Worm (Caenorhabditis elegans) whole organism, late embryonic: ENCODE data around the gene npr-24.

Source experiments
- C08G9.2 ChIP-seq: sonication (generic microtip); optimal IDR thresholded peaks from 2 replicates; lab custom pipeline; 2016; ENCODE audit warnings: mild to moderate bottlenecking, missing genetic modification characterization, moderate library complexity, missing compliant biosample characterization
- F13H6.1 ChIP-seq: sonication (generic microtip); optimal IDR thresholded peaks from 2 replicates; lab custom pipeline; 2016; ENCODE audit warnings: missing genetic modification characterization, missing compliant biosample characterization
- K09A11.1 ChIP-seq: sonication (generic microtip); optimal IDR thresholded peaks from 2 replicates; lab custom pipeline; 2017; ENCODE audit warnings: antibody characterized with exemption, mild to moderate bottlenecking, missing genetic modification characterization, missing compliant biosample characterization; ENCODE audit not compliant: insufficient read depth
- ahr-1 ChIP-seq: sonication (generic microtip); optimal IDR thresholded peaks from 2 replicates; lab custom pipeline; 2016; ENCODE audit warnings: missing genetic modification characterization, missing compliant biosample characterization
- ama-1 ChIP-seq: fragments of 150-350 bp; optimal IDR thresholded peaks from 2 replicates; lab custom pipeline; 2014
- ceh-14 ChIP-seq: sonication (generic microtip); optimal IDR thresholded peaks from 2 replicates; lab custom pipeline; 2016; ENCODE audit warnings: missing genotype, missing genetic modification characterization, missing compliant biosample characterization
- ceh-18 ChIP-seq: sonication (generic microtip); optimal IDR thresholded peaks from 2 replicates; lab custom pipeline; 2016; ENCODE audit warnings: missing genetic modification characterization, missing compliant biosample characterization
- ceh-19 ChIP-seq: fragments of 200-800 bp; sonication (Bioruptor generic); optimal IDR thresholded peaks from 2 replicates; lab custom pipeline; 2018; ENCODE audit warnings: mild to moderate bottlenecking, missing genetic modification characterization, missing compliant biosample characterization
- ceh-30 ChIP-seq: fragments of 150-350 bp; optimal IDR thresholded peaks from 2 replicates; lab custom pipeline; 2014; ENCODE audit warnings: missing biosample characterization, missing genetic modification characterization
- ceh-34 ChIP-seq: sonication (generic microtip); optimal IDR thresholded peaks from 2 replicates; lab custom pipeline; 2016; ENCODE audit warnings: mild to moderate bottlenecking, missing genetic modification characterization, missing compliant biosample characterization
- ceh-48 ChIP-seq: sonication (generic microtip); optimal IDR thresholded peaks from 2 replicates; lab custom pipeline; 2016; ENCODE audit warnings: missing genetic modification characterization, inconsistent platforms, missing compliant biosample characterization
- ceh-9 ChIP-seq: sonication (generic microtip); optimal IDR thresholded peaks from 2 replicates; lab custom pipeline; 2016; ENCODE audit warnings: mild to moderate bottlenecking, missing genetic modification characterization, inconsistent platforms, missing compliant biosample characterization
- che-1 ChIP-seq: sonication (generic microtip); optimal IDR thresholded peaks from 2 replicates; lab custom pipeline; 2016; ENCODE audit warnings: mild to moderate bottlenecking, missing genetic modification characterization, missing compliant biosample characterization
- dve-1 ChIP-seq: sonication (generic microtip); optimal IDR thresholded peaks from 2 replicates; lab custom pipeline; 2017; ENCODE audit warnings: antibody characterized with exemption, mild to moderate bottlenecking, missing genetic modification characterization, missing compliant biosample characterization
- elt-2 ChIP-seq: sonication (generic microtip); optimal IDR thresholded peaks from 2 replicates; lab custom pipeline; 2016; ENCODE audit warnings: missing genetic modification reagents, missing genetic modification characterization, missing compliant biosample characterization
- eyg-1 ChIP-seq: sonication (generic microtip); optimal IDR thresholded peaks from 2 replicates; lab custom pipeline; 2016; ENCODE audit warnings: missing genotype, missing genetic modification characterization, missing compliant biosample characterization
- hlh-13 ChIP-seq: fragments of 200-800 bp; sonication (Bioruptor generic); optimal IDR thresholded peaks from 2 replicates; lab custom pipeline; 2018; ENCODE audit warnings: mild to moderate bottlenecking, missing genetic modification characterization, missing compliant biosample characterization
- hlh-30 ChIP-seq: sonication (generic microtip); optimal IDR thresholded peaks from 2 replicates; lab custom pipeline; 2017; ENCODE audit warnings: antibody characterized with exemption, missing genetic modification characterization, missing compliant biosample characterization; ENCODE audit not compliant: insufficient read depth
- hlh-6 ChIP-seq: sonication (generic microtip); optimal IDR thresholded peaks from 2 replicates; lab custom pipeline; 2016; ENCODE audit warnings: missing genotype, missing genetic modification characterization, missing compliant biosample characterization
- hlh-8 ChIP-seq: sonication (generic microtip); optimal IDR thresholded peaks from 2 replicates; lab custom pipeline; 2016; ENCODE audit warnings: missing genotype, missing genetic modification characterization, missing compliant biosample characterization
- lim-6 ChIP-seq: sonication (generic microtip); optimal IDR thresholded peaks from 2 replicates; lab custom pipeline; 2016; ENCODE audit warnings: missing genetic modification characterization, missing compliant biosample characterization
- lin-11 ChIP-seq: fragments of 200-800 bp; sonication (Bioruptor generic); optimal IDR thresholded peaks from 2 replicates; lab custom pipeline; 2018; ENCODE audit warnings: mild to moderate bottlenecking, missing genetic modification characterization, missing compliant biosample characterization
- nfya-1 ChIP-seq: sonication (generic microtip); optimal IDR thresholded peaks from 2 replicates; lab custom pipeline; 2017; ENCODE audit warnings: missing genetic modification characterization, mild to moderate bottlenecking, missing compliant biosample characterization, antibody characterized with exemption, moderate library complexity
- nhr-11 ChIP-seq: fragments of 150-350 bp; optimal IDR thresholded peaks from 2 replicates; lab custom pipeline; 2014; ENCODE audit warnings: missing biosample characterization, missing genetic modification characterization
- nhr-232 ChIP-seq: sonication (generic microtip); optimal IDR thresholded peaks from 2 replicates; lab custom pipeline; 2016; ENCODE audit warnings: missing genetic modification characterization, missing compliant biosample characterization
- odd-2 ChIP-seq: sonication (generic microtip); optimal IDR thresholded peaks from 2 replicates; lab custom pipeline; 2017; ENCODE audit warnings: antibody characterized with exemption, mild to moderate bottlenecking, missing genetic modification characterization, missing compliant biosample characterization
- pag-3 ChIP-seq: sonication (generic microtip); optimal IDR thresholded peaks from 2 replicates; lab custom pipeline; 2016; ENCODE audit warnings: missing compliant biosample characterization, missing genetic modification characterization, borderline replicate concordance
- pax-1 ChIP-seq: fragments of 150-350 bp; optimal IDR thresholded peaks from 2 replicates; lab custom pipeline; 2014; ENCODE audit warnings: missing biosample characterization, missing genetic modification characterization
- pha-2 ChIP-seq: sonication (generic microtip); optimal IDR thresholded peaks from 2 replicates; lab custom pipeline; 2017; ENCODE audit warnings: mild to moderate bottlenecking, missing genetic modification characterization, missing compliant biosample characterization
- pha-4 ChIP-seq: fragments of 150-350 bp; optimal IDR thresholded peaks from 2 replicates; lab custom pipeline; 2018; ENCODE audit warnings: missing biosample characterization, missing genetic modification reagents, missing genetic modification characterization
- pqm-1 ChIP-seq: sonication (generic microtip); optimal IDR thresholded peaks from 2 replicates; lab custom pipeline; 2016; ENCODE audit warnings: missing genetic modification characterization, missing compliant biosample characterization
- pros-1 ChIP-seq: fragments of 150-350 bp; optimal IDR thresholded peaks from 2 replicates; lab custom pipeline; 2014; ENCODE audit warnings: missing biosample characterization, missing genetic modification reagents, missing genetic modification characterization
- ref-2 ChIP-seq: sonication (generic microtip); optimal IDR thresholded peaks from 2 replicates; lab custom pipeline; 2016; ENCODE audit warnings: missing genetic modification characterization, missing compliant biosample characterization
- rnt-1 ChIP-seq: sonication (generic microtip); optimal IDR thresholded peaks from 2 replicates; lab custom pipeline; 2016; ENCODE audit warnings: missing genetic modification characterization, missing compliant biosample characterization
- sox-2 ChIP-seq: fragments of 200-800 bp; sonication (Bioruptor generic); IDR thresholded peaks from 2 replicates; pipeline ENCODE4 v1.3.6; 2022; ENCODE audit warnings: missing genetic modification reagents, missing genetic modification characterization, missing compliant biosample characterization
- syd-9 ChIP-seq: sonication (generic microtip); optimal IDR thresholded peaks from 2 replicates; lab custom pipeline; 2016; ENCODE audit warnings: mild to moderate bottlenecking, missing genetic modification characterization, moderate library complexity, missing compliant biosample characterization
- tbx-7 ChIP-seq: sonication (generic microtip); optimal IDR thresholded peaks from 2 replicates; lab custom pipeline; 2016; ENCODE audit warnings: missing genotype, missing genetic modification characterization, missing compliant biosample characterization
- ttx-3 ChIP-seq: sonication (generic microtip); optimal IDR thresholded peaks from 2 replicates; lab custom pipeline; 2016; ENCODE audit warnings: missing genetic modification reagents, missing genetic modification characterization, missing compliant biosample characterization
- unc-3 ChIP-seq, 2 experiments: fragments of 200-800 bp in 1 of 2; sonication (Bioruptor generic) in 1 of 2; sonication (generic microtip) in 1 of 2; conservative IDR thresholded peaks in 1 of 2; optimal IDR thresholded peaks in 1 of 2; 2 replicates each; pipeline versions ENCODE4 v1.3.6 to Lab custom; 2016 to 2022; ENCODE audit warnings: missing compliant biosample characterization in 2 of 2, missing genetic modification characterization in 2 of 2, missing genetic modification reagents in 1 of 2
- unc-55 ChIP-seq: sonication (generic microtip); optimal IDR thresholded peaks from 2 replicates; lab custom pipeline; 2017; ENCODE audit warnings: missing biosample characterization, missing genetic modification reagents, missing genetic modification characterization
- unc-86 ChIP-seq: sonication (generic microtip); optimal IDR thresholded peaks from 2 replicates; lab custom pipeline; 2016; ENCODE audit warnings: missing genetic modification characterization, missing compliant biosample characterization

The npr-24 gene

DNA sequence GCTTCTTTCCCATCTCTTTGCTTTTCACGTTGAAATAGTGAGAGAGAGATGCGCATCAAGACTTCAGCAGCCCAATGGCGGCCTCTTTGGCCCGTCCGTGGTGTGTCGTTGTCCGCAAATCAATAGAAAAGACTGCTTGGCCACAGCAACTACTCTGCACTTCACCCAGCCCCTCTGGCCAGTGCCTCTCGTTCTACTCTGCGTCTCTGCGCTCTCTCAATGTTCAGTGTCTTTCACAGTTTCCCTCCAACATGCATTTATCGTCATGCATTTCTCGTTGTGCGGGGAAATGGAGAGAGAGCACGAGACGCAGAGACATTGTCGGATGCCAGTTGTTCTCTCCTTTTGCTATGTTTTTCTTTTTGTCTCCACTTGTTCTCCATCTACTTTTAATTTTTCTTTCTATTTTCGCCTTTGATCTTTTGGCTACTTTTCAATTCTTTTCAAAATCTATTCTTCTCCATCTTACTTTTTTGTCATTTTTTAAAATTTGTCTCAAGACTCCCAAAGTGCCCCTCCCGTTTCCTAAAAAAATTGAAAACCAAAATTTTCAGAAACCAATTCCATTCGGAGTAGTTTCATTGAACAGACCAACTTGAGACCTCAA, 27.0 kb upstream of the npr-24 start, which contains the start of gene nhr-1 (continued):
- TF ChIP-seq nhr-11 (tag; lab: Kevin White, UChicago) (no peak), hlh-6 (peak; percentile 22), unc-55 (peak; percentile 91), pag-3 (tag; lab: Kevin White, UChicago) (no peak), ceh-48 (tag; lab: Kevin White, UChicago) (peak; percentile 83), nfya-1 (peak; percentile 95), odd-2 (tag; lab: Kevin White, UChicago) (no peak), syd-9 (peak; percentile 75), pha-4 (no peak), lim-6 (tag; lab: Kevin White, UChicago) (peak; percentile 52)

DNA sequence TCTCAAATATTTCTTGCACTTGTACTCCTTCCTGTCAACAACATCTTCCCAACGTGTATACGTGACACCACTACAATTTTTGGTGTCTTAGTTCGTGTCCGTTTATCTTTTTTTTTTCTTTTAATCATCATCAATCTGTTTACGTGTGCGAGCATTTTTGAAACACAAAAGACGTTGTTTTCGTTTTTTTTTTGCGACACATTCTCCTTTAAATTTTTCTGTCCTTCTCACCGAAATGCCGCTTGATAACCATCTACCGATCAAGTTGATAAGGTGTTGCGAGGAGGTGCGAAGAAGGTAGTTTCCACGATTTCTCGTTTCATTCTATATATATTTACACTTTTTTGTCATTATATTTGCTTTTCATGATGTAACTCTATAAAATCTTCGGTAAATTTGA, 23.9 kb upstream of the npr-24 start:
- TF ChIP-seq odd-2 (tag; lab: Kevin White, UChicago), result no peak
- no peak for TF ChIP-seq hlh-13
- TF ChIP-seq pax-1 (tag; lab: Kevin White, UChicago), result no peak
- no peak for TF ChIP-seq ahr-1 (tag; lab: Kevin White, UChicago)
- no peak for TF ChIP-seq ceh-30
- no peak for TF ChIP-seq che-1 (tag; lab: Kevin White, UChicago)
- TF ChIP-seq hlh-8 (tag; lab: Kevin White, UChicago), result no peak
- TF ChIP-seq ref-2, result no peak
- TF ChIP-seq ceh-19, result no peak
- TF ChIP-seq lin-11 (tag; lab: Kevin White, UChicago), result no peak
- no peak for TF ChIP-seq ceh-9 (tag; lab: Kevin White, UChicago)
- TF ChIP-seq pros-1, result no peak
- no peak for TF ChIP-seq eyg-1 (tag; lab: Kevin White, UChicago)
- TF ChIP-seq ceh-34, result no peak
- no peak for TF ChIP-seq elt-2 (tag; lab: Kevin White, UChicago)
- TF ChIP-seq sox-2, result no peak
- no peak for TF ChIP-seq hlh-30
- no peak for TF ChIP-seq pqm-1 (tag; lab: Kevin White, UChicago)
- TF ChIP-seq unc-86 (tag; lab: Kevin White, UChicago), result no peak
- TF ChIP-seq tbx-7 (tag; lab: Kevin White, UChicago), result no peak

DNA sequence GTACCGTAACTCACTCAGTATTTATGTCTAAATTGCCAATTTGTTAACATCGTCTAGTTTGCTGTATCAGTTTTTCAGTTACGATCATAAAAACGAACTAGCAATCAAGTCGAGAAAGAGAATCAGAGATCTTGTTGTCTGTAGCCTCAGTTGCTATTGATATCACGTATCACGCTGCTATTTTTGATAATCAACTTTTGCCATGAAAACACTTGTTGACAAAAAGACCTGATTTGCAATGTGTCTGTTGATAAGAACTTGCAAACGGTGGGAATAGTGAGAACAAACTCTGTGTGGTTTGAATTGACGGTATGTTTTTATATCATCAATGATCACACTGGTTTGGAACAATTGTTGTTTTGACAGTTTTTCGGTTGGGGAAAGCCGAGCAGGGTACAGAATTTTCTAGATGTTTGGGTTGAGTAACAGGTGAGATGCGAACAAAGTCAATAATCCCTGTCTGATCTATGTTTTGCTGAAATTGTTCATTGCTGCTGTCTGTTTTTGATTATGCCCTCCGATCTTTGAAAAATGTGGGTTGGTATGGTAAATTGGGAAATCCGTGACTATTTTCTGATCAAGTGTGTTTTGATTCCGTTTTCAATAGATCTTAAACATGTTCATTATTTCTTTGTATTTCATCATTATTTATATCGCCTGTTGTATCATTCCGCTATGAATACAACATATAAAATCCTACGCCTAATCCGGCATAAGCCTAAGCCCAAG, 22.6 kb upstream of the npr-24 start:
- TF ChIP-seq elt-2 (tag; lab: Kevin White, UChicago) (peak; percentile 65), hlh-8 (tag; lab: Kevin White, UChicago) (no peak), dve-1 (tag; lab: Kevin White, UChicago) (peak; percentile 62)

DNA sequence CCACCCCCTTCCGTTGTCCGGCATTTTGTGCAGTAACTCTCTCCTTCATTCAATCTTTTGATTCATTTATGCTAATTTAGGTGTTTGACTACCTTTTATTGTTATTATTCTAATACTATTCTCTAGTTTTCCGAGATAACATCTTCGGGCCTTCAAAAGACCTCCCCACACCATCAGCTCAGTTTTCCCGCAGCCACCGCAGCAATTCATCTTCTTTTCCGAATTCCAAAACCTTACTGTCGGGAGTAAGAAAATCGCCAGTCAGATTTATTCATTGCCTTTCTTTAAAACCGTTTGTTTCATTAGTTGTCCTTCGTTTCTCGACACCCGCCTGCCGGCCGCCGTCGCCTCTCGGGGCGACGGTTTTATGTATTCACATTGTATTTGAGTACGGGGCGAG, 21.5 kb upstream of the npr-24 start:
- TF ChIP-seq ttx-3 (no peak), hlh-6 (no peak)

DNA sequence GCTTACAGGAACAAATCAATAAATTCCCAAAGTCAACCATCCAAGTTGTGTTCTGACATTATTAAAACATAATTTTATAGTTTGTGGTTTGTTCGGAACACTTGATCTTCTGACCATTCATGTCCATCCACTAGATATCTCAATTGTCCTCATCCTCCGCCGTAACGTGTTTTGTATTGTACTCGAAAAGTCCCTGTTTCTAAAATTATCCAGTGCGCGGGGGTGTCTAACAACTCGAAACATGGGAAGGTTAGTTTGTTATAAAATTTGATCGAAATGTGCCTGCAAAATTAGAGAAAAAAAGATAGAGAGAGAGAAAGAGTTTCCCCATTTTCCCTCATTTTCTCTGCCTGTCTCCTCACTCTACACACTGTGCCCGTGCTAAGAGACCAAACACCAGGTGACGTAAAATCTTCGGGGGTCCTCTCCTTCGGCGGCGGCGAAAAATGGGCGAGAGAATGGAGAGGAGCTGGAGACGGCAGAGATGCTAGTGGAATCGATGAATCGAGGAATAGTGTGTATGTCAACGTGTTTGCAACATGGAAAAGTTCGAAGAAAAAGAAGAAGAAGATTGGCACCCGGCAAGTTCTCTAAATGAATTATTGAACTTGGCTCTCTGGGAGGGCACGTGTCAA, 19.0 kb upstream of the npr-24 start:
- TF ChIP-seq elt-2 (tag; lab: Kevin White, UChicago) (peak; percentile 6), eyg-1 (tag; lab: Kevin White, UChicago) (no peak), hlh-8 (tag; lab: Kevin White, UChicago) (peak; percentile 75), pqm-1 (tag; lab: Kevin White, UChicago) (peak; percentile 16), F13H6.1 (peak; percentile 87), ceh-34 (peak; percentile 57), nhr-232 (tag; lab: Kevin White, UChicago) (no peak), pha-2 (peak; percentile 20), unc-3 (GFP tag; conservative IDR thresholded peaks at IDR 0.05; lab: Robert Waterston, UW) (no peak), unc-3 (tag; optimal IDR thresholded peaks at IDR 0.05; lab: Kevin White, UChicago) (no peak), ceh-14 (tag; lab: Kevin White, UChicago) (peak; percentile 56), C08G9.2 (tag; lab: Kevin White, UChicago) (peak; percentile 15), K09A11.1 (tag; lab: Kevin White, UChicago) (peak; percentile 16), ama-1 (lab: Kevin White, UChicago) (no peak), ref-2 (peak; percentile 62), pha-4 (no peak), ceh-18 (tag; lab: Kevin White, UChicago) (peak; percentile 98), rnt-1 (tag; lab: Kevin White, UChicago) (peak; percentile 88), pros-1 (peak; percentile 27), ceh-19 (peak; percentile 14), unc-55 (peak; percentile 93)
